Fruit fly (Drosophila melanogaster): ENCODE measurements around the gene mael.

The mael gene

dm6 chr3L:22727739-22728335 is 6.8 kb downstream of the mael start, which contains the start of the genes CG14450 and CG11367 (continued):
- TF ChIP-seq CG15696 (tag; optimal IDR thresholded peaks at IDR 0.05) (peak; percentile 20), Side (GFP tag; optimal IDR thresholded peaks at IDR 0.05) (no peak), CG17359 (tag; optimal IDR thresholded peaks at IDR 0.05) (peak; percentile 18), CG7271 (tag; optimal IDR thresholded peaks at IDR 0.05) (no peak), slou (GFP tag; optimal IDR thresholded peaks at IDR 0.05) (no peak), esg (GFP tag; conservative IDR thresholded peaks at IDR 0.05) (no peak), CG4282 (GFP tag; optimal IDR thresholded peaks at IDR 0.05) (no peak), HLH4C (GFP tag; IDR thresholded peaks at IDR 0.05; ENCODE audit: partially characterized antibody) (peak; percentile 62), CG34376 (GFP tag; optimal IDR thresholded peaks at IDR 0.05) (no peak), Awh (GFP tag; IDR thresholded peaks at IDR 0.05) (no peak), unc-4 (GFP tag; IDR thresholded peaks at IDR 0.05; ENCODE audit: partially characterized antibody) (peak; percentile 76), Sry-β (GFP tag; optimal IDR thresholded peaks at IDR 0.05) (peak; percentile 98), zf30C (GFP tag; optimal IDR thresholded peaks at IDR 0.05) (no peak), Pdp1 (GFP tag; optimal IDR thresholded peaks at IDR 0.05) (peak in 1 of 2 experiments; percentile 48), CG14667 (GFP tag; IDR thresholded peaks at IDR 0.05) (no peak), fd64A (GFP tag; optimal IDR thresholded peaks at IDR 0.05) (no peak), ham (GFP tag; IDR thresholded peaks at IDR 0.05) (no peak), Optix (GFP tag; IDR thresholded peaks at IDR 0.05) (no peak), Oli (tag; optimal IDR thresholded peaks at IDR 0.05) (no peak), MBD-R2 (GFP tag; IDR thresholded peaks at IDR 0.05) (0 out of 2 replicates have a peak, but pooled peaks have one; percentile 36), CG13123 (GFP tag; optimal IDR thresholded peaks at IDR 0.05) (no peak), CrebB (tag; optimal IDR thresholded peaks at IDR 0.05) (no peak), CG6791 (GFP tag; IDR thresholded peaks at IDR 0.05; ENCODE audit: partially characterized antibody) (no peak), Camta (GFP tag; optimal IDR thresholded peaks at IDR 0.05) (peak; percentile 9), repo (GFP tag; optimal IDR thresholded peaks at IDR 0.05) (no peak), HLH54F (GFP tag; optimal IDR thresholded peaks at IDR 0.05) (no peak), gro (GFP tag; optimal IDR thresholded peaks at IDR 0.05) (peak; percentile 49), CG1603 (tag; optimal IDR thresholded peaks at IDR 0.05) (no peak), CG31365 (tag; optimal IDR thresholded peaks at IDR 0.05) (no peak), lmd (GFP tag; IDR thresholded peaks at IDR 0.05) (no peak), Gug (GFP tag; IDR thresholded peaks at IDR 0.05) (no peak), CG4328 (GFP tag; optimal IDR thresholded peaks at IDR 0.05) (no peak), HmgD (GFP tag; optimal IDR thresholded peaks at IDR 0.05) (no peak), CG9609 (GFP tag; optimal IDR thresholded peaks at IDR 0.05) (no peak), CG4820 (GFP tag; optimal IDR thresholded peaks at IDR 0.05) (no peak), CG8388 (GFP tag; optimal IDR thresholded peaks at IDR 0.05) (no peak), schlank (tag; optimal IDR thresholded peaks at IDR 0.05) (no peak), CG10366 (GFP tag; IDR thresholded peaks at IDR 0.05) (no peak), mam (GFP tag; optimal IDR thresholded peaks at IDR 0.05) (no peak), E2f2 (GFP tag; IDR thresholded peaks at IDR 0.05) (no peak), onecut (GFP tag; IDR thresholded peaks at IDR 0.05) (no peak; the same call in 1 of the 2 replicates), tna (GFP tag; IDR thresholded peaks at IDR 0.05; ENCODE audit: partially characterized antibody) (no peak), CG6254 (GFP tag; optimal IDR thresholded peaks at IDR 0.05) (no peak), Ada2b (GFP tag; IDR thresholded peaks at IDR 0.05) (no peak), eyg (GFP tag; optimal IDR thresholded peaks at IDR 0.05) (no peak), Dek (tag; optimal IDR thresholded peaks at IDR 0.05) (peak; percentile 46), ems (GFP tag; optimal IDR thresholded peaks at IDR 0.05) (no peak), Xrp1 (GFP tag; IDR thresholded peaks at IDR 0.05) (peak; percentile 29; the same call in 1 of the 2 replicates), Ets97D (GFP tag; optimal IDR thresholded peaks at IDR 0.05) (no peak), org-1 (GFP tag; optimal IDR thresholded peaks at IDR 0.05) (no peak), CG17612 (GFP tag; IDR thresholded peaks at IDR 0.05) (no peak)

All from whole organism, embryonic.